Worm (Caenorhabditis elegans) whole organism, L2 larva: ENCODE data around the gene rde-1.

Source experiments
- F13H6.1 ChIP-seq: sonication (generic microtip); optimal IDR thresholded peaks from 2 replicates; lab custom pipeline; 2016; ENCODE audit warnings: missing genetic modification characterization, missing compliant biosample characterization
- R02D3.7 ChIP-seq: fragments of 150-350 bp; optimal IDR thresholded peaks from 2 replicates; lab custom pipeline; 2014; ENCODE audit warnings: missing biosample characterization, missing genetic modification characterization

DNA sequence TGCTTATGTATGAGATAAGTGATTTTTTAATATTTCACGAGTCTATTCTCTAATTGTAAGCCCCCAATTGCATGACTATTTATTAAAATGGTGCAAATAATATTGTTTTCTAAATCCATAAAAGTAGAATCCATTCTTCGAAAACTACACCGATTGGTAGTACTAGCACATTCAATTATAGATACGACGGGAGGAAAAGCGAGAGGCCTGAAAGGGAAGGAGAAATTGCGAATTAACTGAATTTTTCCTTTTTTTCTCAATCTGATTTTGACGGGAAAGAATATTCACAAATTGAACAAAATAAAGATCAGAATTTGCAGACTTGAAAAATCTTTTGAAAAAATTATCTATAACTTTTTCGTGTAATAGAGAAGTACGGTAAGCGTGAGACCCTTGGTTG is 14.2 kb downstream of the rde-1 start:
- TF ChIP-seq R02D3.7 (tag; lab: Kevin White, UChicago) (no peak), F13H6.1 (tag; lab: Kevin White, UChicago) (no peak)
